Fruit fly (Drosophila melanogaster) S2 (cell line): ENCODE data around the gene wrd.

Source experiments
- CG8478 ChIP-seq: fragments of >200 bp; optimal IDR thresholded peaks from 2 replicates; lab custom pipeline; 2018
- CTCF ChIP-seq, 2 experiments: fragments of >200 bp; optimal IDR thresholded peaks; 2 replicates each; lab custom pipeline; 2018

Gene wrd

DNA sequence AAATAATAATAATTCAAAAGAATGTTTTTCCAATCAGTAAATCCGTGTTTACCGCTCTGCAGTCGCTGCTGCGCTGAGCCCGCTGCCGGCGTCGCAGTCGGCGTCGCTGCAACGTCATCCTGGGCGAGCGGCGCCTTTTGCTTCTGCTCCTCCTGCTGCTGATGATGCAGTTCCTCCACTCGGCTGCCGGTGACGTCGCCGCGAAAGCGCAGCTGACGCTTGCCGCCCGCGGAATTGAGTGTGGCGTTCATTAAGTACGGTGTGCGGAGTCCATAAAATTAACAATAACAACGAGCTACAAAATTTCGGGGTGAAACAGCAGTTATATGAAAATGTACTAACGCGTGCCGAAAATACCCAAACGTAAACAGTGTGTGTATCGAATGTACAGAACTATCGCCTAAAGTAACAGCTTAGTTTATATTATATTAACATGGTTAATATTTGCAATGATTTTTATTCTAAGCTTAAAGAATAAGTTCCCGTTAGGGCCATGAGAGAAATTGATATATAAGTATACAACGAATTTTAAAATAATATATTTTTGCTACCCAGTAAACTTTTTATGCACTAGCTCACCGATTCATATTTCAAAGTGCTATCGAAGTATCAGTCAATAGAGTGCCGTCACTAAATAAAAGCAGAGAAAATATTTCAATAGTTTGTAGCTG, 3.4 kb upstream of the wrd start, which contains the start of the genes CG7218 and Cbp20:
CG7218 (minus strand) TSS at position 346 of the 671 bp plus-strand sequence.
Cbp20 (plus strand) TSS at position 610 of the 671 bp plus-strand sequence.
- TF ChIP-seq CG8478 = no peak

DNA sequence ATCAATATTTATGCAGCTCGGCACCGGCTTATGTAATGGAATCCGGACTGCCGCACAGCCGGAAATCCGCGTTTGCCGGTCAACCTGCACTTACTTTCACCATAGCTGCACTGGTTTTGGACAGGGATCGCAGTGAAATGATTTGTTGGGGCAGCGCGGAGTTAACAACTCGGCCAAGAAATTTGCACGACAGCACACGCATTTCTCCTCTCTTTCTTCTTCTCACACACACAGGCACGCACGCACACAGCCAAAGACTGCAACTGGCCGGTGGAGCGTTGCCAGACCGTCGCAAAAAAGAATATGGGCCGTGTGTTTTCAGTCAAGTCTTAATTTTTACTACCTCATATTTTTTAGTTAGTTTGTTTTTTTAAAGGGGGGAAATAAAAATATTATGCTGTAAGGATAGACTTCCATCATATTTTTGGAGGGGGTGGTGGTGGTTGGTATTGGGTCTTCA, 1.3 kb upstream of the wrd start:
- TF ChIP-seq CTCF (optimal IDR thresholded peaks at IDR 0.05; lab: Kevin White, UChicago) = no peak
- TF ChIP-seq CG8478 = no peak

DNA sequence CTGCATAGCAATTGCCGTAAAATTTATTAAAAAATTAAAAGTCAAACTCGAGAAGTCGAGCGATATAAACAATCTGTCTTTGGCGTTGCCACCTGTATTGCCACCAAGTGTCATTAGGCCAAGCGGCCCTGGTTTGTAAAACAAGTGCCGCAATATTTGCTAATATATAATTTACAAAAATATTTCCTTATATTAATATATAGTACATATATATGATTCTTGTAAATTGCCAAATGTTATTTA, 463 bp upstream of the wrd start, which contains the start of the genes CG7215 and Prx5:
CG7215 (minus strand) TSS at position 101 of the 243 bp plus-strand sequence.
Prx5 (minus strand) TSS at position 101 of the 243 bp plus-strand sequence.
- no peak for TF ChIP-seq CTCF (optimal IDR thresholded peaks at IDR 0.05; lab: Kevin White, UChicago)
- TF ChIP-seq CG8478 = no peak

DNA sequence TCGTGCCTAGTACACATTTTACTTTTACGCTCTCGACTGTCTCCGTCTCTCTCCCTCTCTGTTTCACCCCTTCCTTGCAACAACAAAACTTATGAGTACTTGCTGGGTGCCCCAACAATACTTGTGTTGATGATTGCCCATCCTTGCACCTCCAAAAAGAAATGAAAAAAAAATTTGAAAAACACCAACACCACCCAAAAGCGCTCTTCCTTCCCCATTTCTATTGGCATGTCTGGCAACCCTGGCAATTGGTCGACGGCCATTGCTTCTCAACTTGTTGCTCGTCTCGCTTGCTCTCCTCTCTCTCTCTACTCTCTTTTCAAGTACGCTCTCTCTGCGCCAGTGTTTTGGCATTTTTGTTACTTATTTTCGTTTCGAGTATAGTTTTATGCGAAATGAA, 841 bp downstream of the wrd start:
- peak in 1 of 2 experiments; percentile 27 for TF ChIP-seq CTCF (optimal IDR thresholded peaks at IDR 0.05; lab: Kevin White, UChicago)
- no peak for TF ChIP-seq CG8478

DNA sequence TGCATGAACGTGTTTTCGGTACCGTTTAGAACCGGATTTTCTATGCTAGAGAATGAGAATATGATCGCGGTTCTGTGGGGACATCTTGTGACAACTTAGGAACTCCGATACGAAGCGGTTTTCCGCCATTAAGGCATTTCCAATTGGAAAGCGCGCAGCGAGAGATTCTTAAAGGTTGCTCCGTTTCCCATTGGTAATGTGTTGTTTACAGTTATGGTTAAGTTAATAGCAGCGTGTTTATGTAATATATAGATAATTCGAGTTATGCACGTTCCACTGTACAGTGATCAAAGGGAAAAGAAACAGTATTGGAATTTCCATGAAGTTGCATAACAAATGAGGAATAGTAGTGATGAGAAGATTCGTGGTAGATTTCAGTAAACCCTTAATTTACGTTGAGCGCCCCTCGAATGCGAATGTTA, 1.4 kb downstream of the wrd start:
- TF ChIP-seq CTCF (optimal IDR thresholded peaks at IDR 0.05; lab: Kevin White, UChicago) (no peak), CG8478 (no peak)

DNA sequence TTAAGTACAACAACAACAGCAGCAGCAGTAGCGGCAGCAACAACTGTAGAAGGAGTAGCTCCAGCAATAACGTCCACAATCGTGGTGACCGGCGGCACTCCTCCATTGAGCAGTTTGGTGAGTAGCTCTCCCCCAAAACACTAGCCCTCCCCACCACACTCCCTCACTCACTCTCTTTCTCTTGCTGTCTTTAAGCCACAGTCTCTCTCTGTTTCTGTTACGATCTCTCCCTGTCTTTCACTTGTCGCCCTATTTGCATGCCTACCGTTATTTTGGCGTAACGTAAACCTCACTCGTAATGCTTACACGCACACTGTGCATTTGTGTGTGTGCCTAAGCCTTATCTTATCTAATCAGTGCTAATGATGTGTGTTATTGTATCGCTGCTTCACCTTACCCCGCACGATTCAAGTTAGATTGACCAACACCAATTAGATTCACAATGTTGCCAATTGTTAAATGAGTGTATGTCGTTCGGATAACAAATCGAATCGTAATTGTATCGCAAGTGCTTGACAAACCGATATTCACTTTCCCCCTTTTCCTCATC, 2.5 kb downstream of the wrd start:
- no peak for TF ChIP-seq CTCF (optimal IDR thresholded peaks at IDR 0.05; lab: Kevin White, UChicago)
- TF ChIP-seq CG8478 = no peak

DNA sequence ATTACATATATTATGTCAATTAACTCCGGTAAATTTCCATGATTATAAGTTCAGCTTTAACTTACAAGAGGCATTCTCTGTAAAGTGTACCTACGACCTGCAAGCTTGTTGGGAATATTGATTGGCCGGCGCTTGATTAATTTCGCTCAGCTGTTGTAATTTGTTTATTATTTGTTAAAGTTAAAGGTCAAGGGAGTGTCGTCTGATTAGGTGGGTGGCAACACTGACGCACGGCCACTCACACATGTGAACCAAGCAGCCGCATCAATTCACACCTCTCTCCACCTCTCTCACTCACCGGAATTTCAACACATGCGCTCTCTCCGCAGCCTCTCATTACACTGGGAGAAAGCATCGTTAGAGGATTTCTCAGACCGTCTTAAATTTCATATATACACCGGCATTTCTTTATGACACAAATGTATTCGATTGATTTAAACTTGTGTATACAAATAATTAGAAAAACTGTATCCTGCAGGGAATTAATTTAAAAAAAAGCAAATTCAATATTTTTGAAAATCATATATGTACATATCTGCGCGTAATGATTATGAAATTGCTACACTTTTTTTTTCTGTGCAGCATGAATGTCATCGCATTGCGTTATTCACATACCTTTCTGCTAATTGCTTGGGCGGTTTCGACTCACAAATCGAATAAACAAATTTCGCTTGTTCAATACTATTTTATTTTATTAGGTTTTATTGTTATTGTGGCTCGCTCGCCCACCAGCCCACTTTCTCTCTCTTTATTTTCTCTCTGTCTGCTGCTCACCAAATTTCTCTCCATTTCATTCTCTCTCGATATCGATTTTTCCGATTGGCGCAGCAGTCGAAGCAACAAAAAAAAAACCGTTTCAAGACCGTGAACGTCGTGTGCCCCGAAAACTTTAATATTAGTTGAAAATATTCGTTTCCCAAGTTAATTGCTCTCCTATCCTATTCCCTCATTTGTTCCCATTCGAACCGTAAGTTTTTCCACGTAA, 4.7 kb downstream of the wrd start:
- no peak for TF ChIP-seq CTCF (optimal IDR thresholded peaks at IDR 0.05; lab: Kevin White, UChicago)
- TF ChIP-seq CG8478 = no peak

DNA sequence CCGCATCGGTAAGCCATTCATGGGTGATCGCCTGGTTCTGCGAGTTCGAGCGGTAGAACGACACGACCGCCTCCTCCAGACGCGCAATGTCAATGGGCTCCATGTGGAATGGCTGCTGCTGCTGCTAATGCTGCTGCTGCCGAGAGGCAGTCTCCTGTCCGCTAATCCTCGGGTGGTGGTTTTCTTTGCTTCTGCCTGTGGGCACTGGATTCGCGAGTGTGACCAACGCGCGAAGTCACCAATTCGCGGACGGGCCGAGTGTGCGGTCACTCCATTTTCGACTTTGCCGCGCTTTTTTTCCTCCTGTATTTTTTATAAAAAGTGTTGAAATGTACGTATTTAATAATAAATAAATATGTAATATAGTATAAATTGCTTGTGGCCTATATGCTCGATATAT, 15.7 kb downstream of the wrd start, which contains the start of gene cdm:
cdm (minus strand) TSS at position 236 of the 400 bp plus-strand sequence.
- no peak for TF ChIP-seq CTCF (optimal IDR thresholded peaks at IDR 0.05; lab: Kevin White, UChicago)

DNA sequence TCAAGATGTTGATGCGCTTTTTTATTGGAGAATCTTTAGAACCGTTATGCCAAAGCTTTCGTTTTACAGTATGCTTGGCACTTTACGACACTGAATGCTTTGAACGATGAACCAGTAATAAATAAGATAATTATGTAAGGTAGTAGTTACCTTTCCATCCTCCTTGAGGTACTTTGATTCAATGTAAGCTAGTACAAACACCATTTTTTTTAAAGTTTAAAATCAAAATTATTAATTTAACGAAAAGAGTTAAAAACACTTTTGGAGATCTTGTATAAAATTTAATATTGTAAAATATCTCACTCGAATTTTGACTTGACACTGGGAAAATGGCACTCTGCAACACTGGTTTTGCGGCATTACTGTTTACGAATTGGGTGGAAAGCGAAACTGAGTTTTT, 17.8 kb downstream of the wrd start, which contains the start of the genes Arp5 and CG7208:
Arp5 (plus strand) TSS at position 114 of the 400 bp plus-strand sequence.
CG7208 (minus strand) TSS at position 331 of the 400 bp plus-strand sequence.
- TF ChIP-seq CG8478 (no peak), CTCF (optimal IDR thresholded peaks at IDR 0.05; lab: Kevin White, UChicago) (no peak)

DNA sequence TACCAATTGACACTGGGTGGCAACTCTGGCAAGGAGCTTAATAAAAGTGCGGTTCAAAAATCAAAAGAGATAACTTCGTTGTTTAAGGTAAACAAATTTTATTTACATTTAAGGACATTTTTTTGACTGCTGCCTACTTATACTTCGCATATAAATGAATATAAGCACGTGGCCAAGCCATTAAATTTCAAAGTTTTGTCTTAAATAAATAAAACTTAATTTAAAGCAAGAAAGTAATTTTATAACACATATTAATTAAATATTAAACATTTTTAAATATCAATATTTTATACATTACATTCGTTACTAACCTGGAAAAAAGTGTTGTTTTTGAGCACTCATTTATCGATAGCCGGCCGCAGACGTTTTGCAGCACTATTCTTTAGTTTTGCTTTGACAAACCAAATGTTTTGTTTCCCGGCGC, 21.2 kb downstream of the wrd start, which contains the start of the genes CG12321 and MED17:
CG12321 (minus strand) TSS at position 6 of the 424 bp plus-strand sequence.
MED17 (plus strand) TSS at position 371 of the 424 bp plus-strand sequence.
- no peak for TF ChIP-seq CG8478
- TF ChIP-seq CTCF (optimal IDR thresholded peaks at IDR 0.05; lab: Kevin White, UChicago) = no peak

DNA sequence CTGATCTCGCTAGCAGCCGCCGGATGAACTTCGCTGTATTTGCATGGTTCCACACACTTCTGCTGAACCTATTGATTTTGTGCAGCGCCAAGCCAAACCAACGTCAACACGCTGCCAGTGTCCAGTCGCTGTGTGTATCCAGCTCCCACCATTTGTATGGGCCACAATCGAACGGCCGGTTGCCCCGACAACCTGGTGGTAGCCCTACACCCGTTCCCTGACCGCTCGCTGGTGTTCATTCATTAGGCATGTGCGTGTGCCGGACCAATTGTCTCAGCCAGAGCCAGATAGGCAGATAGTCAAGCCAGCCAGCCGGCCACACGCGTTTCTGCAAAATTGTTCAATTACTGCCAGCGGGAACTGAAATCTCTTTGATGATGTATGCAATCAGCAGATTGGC, 24.3 kb downstream of the wrd start, which contains the start of gene CG14313:
CG14313 (minus strand) TSS at position 101 of the 400 bp plus-strand sequence.
- TF ChIP-seq CTCF (optimal IDR thresholded peaks at IDR 0.05; lab: Kevin White, UChicago) (no peak), CG8478 (no peak)

DNA sequence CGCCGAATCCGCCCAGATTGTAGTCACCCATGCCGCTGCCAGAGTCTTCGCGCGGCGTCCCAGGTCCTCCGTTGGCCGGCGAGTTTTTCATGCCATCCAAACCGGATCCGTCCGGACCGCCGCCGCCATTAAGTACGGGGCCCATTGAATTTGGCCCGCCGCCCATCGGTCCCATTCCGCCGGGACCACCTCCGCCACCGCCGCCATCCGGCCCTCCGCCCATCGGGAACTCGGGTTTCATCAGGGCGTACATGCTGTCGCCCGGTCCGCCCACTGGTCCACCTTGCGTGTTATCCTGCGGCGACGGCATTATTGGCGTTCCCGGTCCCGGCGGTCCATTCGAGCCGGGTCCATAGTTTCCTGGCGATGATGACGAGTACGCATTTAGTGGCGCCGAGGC, 27.7 kb downstream of the wrd start:
- no peak for TF ChIP-seq CTCF (optimal IDR thresholded peaks at IDR 0.05; lab: Kevin White, UChicago)
- no peak for TF ChIP-seq CG8478

DNA sequence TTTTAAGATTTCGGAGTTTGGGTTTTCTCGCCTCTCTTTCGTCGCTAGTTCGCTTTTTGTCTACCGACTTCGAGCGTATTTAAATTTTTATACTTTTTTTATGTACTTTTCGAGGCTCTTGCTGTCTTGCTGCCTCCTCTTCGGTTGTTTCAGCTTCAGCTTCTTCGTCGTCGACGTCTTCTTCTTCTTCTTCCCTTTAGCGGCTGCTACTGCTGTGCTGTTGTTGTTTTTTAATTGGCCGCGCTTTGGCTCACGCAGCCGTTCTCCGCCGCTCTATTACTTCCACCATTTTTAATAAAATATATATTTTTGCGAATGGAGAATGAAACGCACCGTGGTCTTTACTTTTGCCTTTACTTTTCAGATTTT, 29.0 kb downstream of the wrd start:
- TF ChIP-seq CG8478 (no peak), CTCF (optimal IDR thresholded peaks at IDR 0.05; lab: Kevin White, UChicago) (no peak)

DNA sequence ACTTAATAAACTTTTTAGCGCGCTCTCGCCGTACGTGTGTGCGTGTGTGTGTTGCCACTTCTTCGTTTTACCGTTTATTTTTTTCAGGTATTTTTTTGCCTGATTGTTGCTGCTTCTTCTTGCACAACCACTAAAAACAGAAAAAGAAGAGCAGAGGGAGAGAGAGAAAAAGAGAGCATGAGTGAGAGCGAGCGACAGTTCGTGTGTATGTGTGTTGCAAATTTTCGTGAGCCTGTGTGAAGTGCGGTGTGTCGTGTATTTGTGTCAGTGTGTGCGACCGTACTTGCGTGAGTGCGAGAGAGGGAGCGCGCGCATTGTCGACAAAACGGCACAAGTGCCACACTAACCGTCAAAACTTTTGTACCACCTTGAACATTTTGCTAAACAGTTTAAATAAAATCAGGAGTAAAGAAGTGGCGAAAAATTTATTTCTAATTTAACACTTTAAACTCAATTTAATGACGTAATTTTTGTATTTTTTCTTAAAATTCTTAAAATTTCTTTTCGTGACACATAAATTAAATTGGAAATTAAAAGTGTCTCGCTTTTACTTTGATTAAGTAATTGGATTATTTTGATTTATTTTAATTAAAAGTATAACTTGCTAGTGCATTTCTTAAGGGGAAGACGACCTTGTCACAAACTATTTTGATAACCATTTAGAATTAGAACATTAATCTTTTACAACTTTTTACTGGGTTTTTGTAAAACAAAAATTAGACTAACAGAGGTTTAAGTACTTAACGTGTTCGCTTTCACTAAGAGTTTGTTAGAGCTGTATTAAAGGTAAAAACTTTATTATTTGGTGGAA, 29.6 kb downstream of the wrd start:
- no peak for TF ChIP-seq CG8478
- no peak for TF ChIP-seq CTCF (optimal IDR thresholded peaks at IDR 0.05; lab: Kevin White, UChicago)
